Worm (Caenorhabditis elegans): ENCODE measurements around the gene skpo-2.

- TF ChIP-seq nhr-76 (tag; optimal IDR thresholded peaks at IDR 0.05) (no peak), snpc-4 (tag; optimal IDR thresholded peaks at IDR 0.05) (no peak), lin-15B (tag; optimal IDR thresholded peaks at IDR 0.05) (no peak), fos-1 (tag; optimal IDR thresholded peaks at IDR 0.05) (no peak), nhr-11 (tag; optimal IDR thresholded peaks at IDR 0.05) (no peak), dpl-1 (GFP tag; optimal IDR thresholded peaks at IDR 0.05) (no peak), egl-27 (tag; optimal IDR thresholded peaks at IDR 0.05) (no peak), Y5F2A.4 (GFP tag; optimal IDR thresholded peaks at IDR 0.05) (no peak)
These were observed at the start of gene skpo-2 for ce11 chrII:3436412-3436811.
